Worm (Caenorhabditis elegans): ENCODE results near the gene B0361.11.

- TF ChIP-seq rnt-1 (tag; optimal IDR thresholded peaks at IDR 0.05) (no peak), ceh-31 (tag; optimal IDR thresholded peaks at IDR 0.05) (no peak), tbx-7 (tag; optimal IDR thresholded peaks at IDR 0.05) (no peak)
Measured at ce11 chrIII:7291216-7291615, 13.8 kb downstream of the B0361.11 start.
